Worm (Caenorhabditis elegans) whole organism, late embryonic: Measurements from ENCODE around the gene kin-21.

ENCODE experiments used
- K09A11.1 ChIP-seq: sonication (generic microtip); optimal IDR thresholded peaks from 2 replicates; lab custom pipeline; 2017; ENCODE audit warnings: antibody characterized with exemption, mild to moderate bottlenecking, missing genetic modification characterization, missing compliant biosample characterization; ENCODE audit not compliant: insufficient read depth
- T23F11.4 ChIP-seq: fragments of 200-800 bp; sonication (Bioruptor generic); optimal IDR thresholded peaks from 2 replicates; lab custom pipeline; 2018; ENCODE audit warnings: mild to moderate bottlenecking, missing genetic modification characterization, missing compliant biosample characterization
- ama-1 ChIP-seq: fragments of 150-350 bp; optimal IDR thresholded peaks from 2 replicates; lab custom pipeline; 2014
- ceh-48 ChIP-seq: sonication (generic microtip); optimal IDR thresholded peaks from 2 replicates; lab custom pipeline; 2016; ENCODE audit warnings: missing genetic modification characterization, inconsistent platforms, missing compliant biosample characterization
- elt-2 ChIP-seq: sonication (generic microtip); optimal IDR thresholded peaks from 2 replicates; lab custom pipeline; 2016; ENCODE audit warnings: missing genetic modification reagents, missing genetic modification characterization, missing compliant biosample characterization
- pag-3 ChIP-seq: sonication (generic microtip); optimal IDR thresholded peaks from 2 replicates; lab custom pipeline; 2016; ENCODE audit warnings: missing compliant biosample characterization, missing genetic modification characterization, borderline replicate concordance
- pha-4 ChIP-seq: fragments of 150-350 bp; optimal IDR thresholded peaks from 2 replicates; lab custom pipeline; 2018; ENCODE audit warnings: missing biosample characterization, missing genetic modification reagents, missing genetic modification characterization
- pqm-1 ChIP-seq: sonication (generic microtip); optimal IDR thresholded peaks from 2 replicates; lab custom pipeline; 2016; ENCODE audit warnings: missing genetic modification characterization, missing compliant biosample characterization
- tbx-2 ChIP-seq: sonication (generic microtip); optimal IDR thresholded peaks from 2 replicates; lab custom pipeline; 2016; ENCODE audit warnings: missing genetic modification characterization, missing compliant biosample characterization
- unc-3 ChIP-seq, 2 experiments: fragments of 200-800 bp in 1 of 2; sonication (Bioruptor generic) in 1 of 2; sonication (generic microtip) in 1 of 2; conservative IDR thresholded peaks in 1 of 2; optimal IDR thresholded peaks in 1 of 2; 2 replicates each; pipeline versions ENCODE4 v1.3.6 to Lab custom; 2016 to 2022; ENCODE audit warnings: missing compliant biosample characterization in 2 of 2, missing genetic modification characterization in 2 of 2, missing genetic modification reagents in 1 of 2
- unc-86 ChIP-seq: sonication (generic microtip); optimal IDR thresholded peaks from 2 replicates; lab custom pipeline; 2016; ENCODE audit warnings: missing genetic modification characterization, missing compliant biosample characterization

DNA sequence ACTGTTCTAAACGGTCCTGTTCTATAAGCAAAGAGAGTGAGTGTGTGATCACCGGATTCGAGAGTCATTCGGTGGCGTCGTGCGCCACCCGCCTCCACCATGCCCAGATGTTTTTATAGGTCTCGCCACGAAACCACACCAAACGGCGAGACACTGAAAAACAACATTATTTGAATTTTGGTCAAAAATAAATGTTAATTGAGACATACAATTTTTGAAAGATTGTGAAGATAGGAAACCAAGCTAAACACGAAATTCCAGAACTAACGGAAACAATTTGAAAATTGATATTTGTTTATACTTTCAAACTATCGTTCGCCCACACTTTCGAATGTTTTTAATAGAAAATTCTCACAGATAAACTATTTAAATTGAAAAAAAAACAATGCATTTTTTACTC is 8.2 kb upstream of the kin-21 start, which contains the start of gene catp-6:
- TF ChIP-seq pqm-1 (tag; lab: Kevin White, UChicago) (no peak), ama-1 (lab: Kevin White, UChicago) (no peak), K09A11.1 (tag; lab: Kevin White, UChicago) (no peak), ceh-48 (tag; lab: Kevin White, UChicago) (no peak), tbx-2 (tag; lab: Kevin White, UChicago) (no peak), unc-86 (no peak), unc-3 (GFP tag; conservative IDR thresholded peaks at IDR 0.05; lab: Robert Waterston, UW) (no peak), unc-3 (tag; optimal IDR thresholded peaks at IDR 0.05; lab: Kevin White, UChicago) (no peak), pag-3 (no peak), T23F11.4 (GFP tag; lab: Kevin White, UChicago) (no peak), elt-2 (tag; lab: Kevin White, UChicago) (no peak), pha-4 (no peak)
